Fruit fly (Drosophila melanogaster) whole organism, embryonic: ENCODE measurements around the gene Gyc89Da.

Experiments
- Ada2b ChIP-seq: fragments of 200-800 bp; sonication (Bioruptor generic); IDR thresholded peaks from 2 replicates; pipeline ENCODE4 v1.3.6; 2022; ENCODE audit warnings: missing biosample characterization, missing genetic modification characterization
- Awh ChIP-seq: fragments of 200-800 bp; sonication (Bioruptor generic); IDR thresholded peaks from 2 replicates; pipeline ENCODE4, ENCODE4 v1.3.6; 2022; ENCODE audit warnings: missing biosample characterization, missing genetic modification characterization
- BtbVII ChIP-seq: fragments of 200-800 bp; sonication (Bioruptor generic); optimal IDR thresholded peaks from 3 replicates; lab custom pipeline; 2017; ENCODE audit warnings: missing biosample characterization, mild to moderate bottlenecking, missing genetic modification characterization
- CG10209 ChIP-seq: fragments of 200-800 bp; sonication (Bioruptor generic); optimal IDR thresholded peaks from 3 replicates; lab custom pipeline; 2017; ENCODE audit warnings: missing biosample characterization, mild to moderate bottlenecking, missing genetic modification characterization, missing genetic modification reagents
- CG10366 ChIP-seq: fragments of 200-800 bp; sonication (Bioruptor generic); IDR thresholded peaks from 2 replicates; pipeline ENCODE4 v1.3.6; 2022; ENCODE audit warnings: missing biosample characterization, missing genetic modification characterization
- CG10565 ChIP-seq: fragments of 200-800 bp; sonication (Bioruptor generic); optimal IDR thresholded peaks from 3 replicates; lab custom pipeline; 2016; ENCODE audit warnings: missing biosample characterization, mild to moderate bottlenecking, missing genetic modification characterization
- CG11560 ChIP-seq: fragments of 200-800 bp; sonication (Bioruptor generic); IDR thresholded peaks from 3 replicates; pipeline ENCODE4 v1.3.6; 2022; ENCODE audit warnings: missing biosample characterization, missing genetic modification characterization
- CG14710 ChIP-seq: fragments of 200-800 bp; sonication (Bioruptor generic); optimal IDR thresholded peaks from 3 replicates; lab custom pipeline; 2019; ENCODE audit warnings: missing biosample characterization, mild to moderate bottlenecking, missing genetic modification characterization, moderate library complexity
- CG17361 ChIP-seq: fragments of 200-800 bp; sonication (Bioruptor generic); IDR thresholded peaks from 3 replicates; pipeline ENCODE4 v1.3.6; 2022; ENCODE audit warnings: missing biosample characterization, missing genetic modification characterization
- CG17802 ChIP-seq: fragments of 200-800 bp; sonication (Bioruptor generic); optimal IDR thresholded peaks from 2 replicates; lab custom pipeline; 2018; ENCODE audit warnings: missing biosample characterization, mild to moderate bottlenecking, missing genetic modification characterization, moderate library complexity
- CG2875 ChIP-seq: fragments of 200-800 bp; sonication (Bioruptor generic); optimal IDR thresholded peaks from 2 replicates; lab custom pipeline; 2017; ENCODE audit warnings: missing biosample characterization, mild to moderate bottlenecking, missing genetic modification characterization, missing genetic modification reagents
- CG33557 ChIP-seq: fragments of 200-800 bp; sonication (Bioruptor generic); optimal IDR thresholded peaks from 2 replicates; lab custom pipeline; 2019; ENCODE audit warnings: missing biosample characterization, mild to moderate bottlenecking, missing genetic modification characterization, moderate library complexity
- CG34224 ChIP-seq: fragments of 200-800 bp; sonication (Bioruptor generic); IDR thresholded peaks from 3 replicates; pipeline ENCODE4 v1.3.6; 2022; ENCODE audit warnings: missing biosample characterization, missing genetic modification characterization; ENCODE audit not compliant: partially characterized antibody
- CG3847 ChIP-seq: fragments of 200-800 bp; sonication (Bioruptor generic); IDR thresholded peaks from 2 replicates; pipeline ENCODE4 v1.3.6; 2022; ENCODE audit warnings: missing biosample characterization, missing genetic modification characterization
- CG42726 ChIP-seq: fragments of 200-800 bp; sonication (Bioruptor generic); IDR thresholded peaks from 2 replicates; pipeline ENCODE4 v1.3.6; 2022; ENCODE audit warnings: missing biosample characterization, missing genetic modification characterization; ENCODE audit not compliant: partially characterized antibody
- CG6689 ChIP-seq: fragments of 200-800 bp; sonication (Bioruptor generic); IDR thresholded peaks from 2 replicates; pipeline ENCODE4 v1.3.6; 2022; ENCODE audit warnings: missing biosample characterization, missing genetic modification characterization
- CG8290 ChIP-seq, 3 experiments: fragments of 200-800 bp; sonication (Bioruptor generic); optimal IDR thresholded peaks; 2 replicates each; lab custom pipeline; 2016 to 2019; ENCODE audit warnings: missing biosample characterization in 3 of 3, missing genetic modification characterization in 3 of 3, mild to moderate bottlenecking in 2 of 3, moderate library complexity in 1 of 3
- CG9797 ChIP-seq: fragments of 200-800 bp; sonication (Bioruptor generic); optimal IDR thresholded peaks from 3 replicates; lab custom pipeline; 2018; ENCODE audit warnings: missing biosample characterization, mild to moderate bottlenecking, missing genetic modification characterization
- CkIIα-i1 ChIP-seq: fragments of 200-800 bp; sonication (Bioruptor generic); IDR thresholded peaks from 2 replicates; pipeline ENCODE4 v1.3.6; 2022; ENCODE audit warnings: missing biosample characterization, missing genetic modification characterization
- CrebB ChIP-seq: fragments of 200-800 bp; sonication (Bioruptor generic); optimal IDR thresholded peaks from 3 replicates; lab custom pipeline; 2018; ENCODE audit warnings: missing biosample characterization, mild to moderate bottlenecking, missing genetic modification characterization
- Dbx ChIP-seq: fragments of 200-800 bp; sonication (Bioruptor generic); IDR thresholded peaks from 3 replicates; pipeline ENCODE4 v1.3.6; 2022; ENCODE audit warnings: missing biosample characterization, missing genetic modification characterization
- Eip74EF ChIP-seq, 2 experiments: fragments of 200-800 bp in 1 of 2; fragments of >200 bp in 1 of 2; sonication (Bioruptor generic) in 1 of 2; optimal IDR thresholded peaks; 2 replicates each; lab custom pipeline; 2017 to 2019; ENCODE audit warnings: missing biosample characterization in 2 of 2, missing genetic modification characterization in 2 of 2, mild to moderate bottlenecking in 1 of 2, moderate library complexity in 1 of 2
- H2.0 ChIP-seq: fragments of 200-800 bp; sonication (Bioruptor generic); IDR thresholded peaks from 2 replicates; pipeline ENCODE4 v1.3.6; 2022; ENCODE audit warnings: missing biosample characterization, missing genetic modification characterization
- HHEX ChIP-seq: fragments of 200-800 bp; sonication (Bioruptor generic); optimal IDR thresholded peaks from 3 replicates; lab custom pipeline; 2017; ENCODE audit warnings: missing biosample characterization, mild to moderate bottlenecking, missing genetic modification characterization, missing genetic modification reagents
- HLH4C ChIP-seq: fragments of 200-800 bp; sonication (Bioruptor generic); IDR thresholded peaks from 3 replicates; pipeline ENCODE4 v1.3.6; 2022; ENCODE audit warnings: missing biosample characterization, missing genetic modification characterization; ENCODE audit not compliant: partially characterized antibody
- Hand ChIP-seq: fragments of 200-800 bp; sonication (Bioruptor generic); optimal IDR thresholded peaks from 2 replicates; lab custom pipeline; 2017; ENCODE audit warnings: mild to moderate bottlenecking, missing biosample characterization, missing genetic modification reagents, missing genetic modification characterization
- Lhr ChIP-seq: fragments of 200-800 bp; sonication (Bioruptor generic); optimal IDR thresholded peaks from 3 replicates; lab custom pipeline; 2017; ENCODE audit warnings: mild to moderate bottlenecking, missing biosample characterization, missing genetic modification reagents, missing genetic modification characterization
- Myb ChIP-seq: fragments of 200-800 bp; sonication (Bioruptor generic); optimal IDR thresholded peaks from 2 replicates; lab custom pipeline; 2016; ENCODE audit warnings: missing biosample characterization, missing genetic modification characterization
- Optix ChIP-seq: fragments of 200-800 bp; sonication (Bioruptor generic); IDR thresholded peaks from 3 replicates; pipeline ENCODE4 v1.3.6; 2022; ENCODE audit warnings: missing biosample characterization, missing genetic modification characterization
- Ptx1 ChIP-seq: fragments of 200-800 bp; sonication (Bioruptor generic); IDR thresholded peaks from 2 replicates; pipeline ENCODE4 v1.3.6; 2022; ENCODE audit warnings: missing biosample characterization, missing genetic modification characterization
- Stat92E ChIP-seq, 3 experiments: fragments of >200 bp in 2 of 3; fragments of 200-800 bp in 1 of 3; sonication (Bioruptor generic) in 1 of 3; optimal IDR thresholded peaks; 2 replicates each; lab custom pipeline; 2017 to 2019; ENCODE audit warnings: missing biosample characterization in 3 of 3, missing genetic modification characterization in 3 of 3, mild to moderate bottlenecking in 1 of 3, moderate library complexity in 1 of 3
- TFAM ChIP-seq: fragments of 200-800 bp; sonication (Bioruptor generic); optimal IDR thresholded peaks from 2 replicates; lab custom pipeline; 2017; ENCODE audit warnings: missing biosample characterization, missing genetic modification characterization, inconsistent platforms
- Taf1 ChIP-seq: fragments of 200-800 bp; sonication (Bioruptor generic); IDR thresholded peaks from 2 replicates; pipeline ENCODE4 v1.3.6; 2022; ENCODE audit warnings: missing biosample characterization, missing genetic modification characterization
- Xbp1 ChIP-seq: fragments of 200-800 bp; sonication (Bioruptor generic); optimal IDR thresholded peaks from 3 replicates; lab custom pipeline; 2016; ENCODE audit warnings: missing biosample characterization, mild to moderate bottlenecking, missing genetic modification characterization
- amos ChIP-seq: fragments of 200-800 bp; sonication (Bioruptor generic); IDR thresholded peaks from 2 replicates; pipeline ENCODE4 v1.3.6; 2022; ENCODE audit warnings: missing biosample characterization, missing genetic modification characterization; ENCODE audit not compliant: partially characterized antibody
- ems ChIP-seq: fragments of 200-800 bp; sonication (Bioruptor generic); optimal IDR thresholded peaks from 3 replicates; lab custom pipeline; 2016; ENCODE audit warnings: missing biosample characterization, missing genetic modification characterization
- gem ChIP-seq: fragments of 200-800 bp; sonication (Bioruptor generic); optimal IDR thresholded peaks from 2 replicates; lab custom pipeline; 2019; ENCODE audit warnings: missing biosample characterization, mild to moderate bottlenecking, missing genetic modification characterization, moderate library complexity
- hkb ChIP-seq, 2 experiments: fragments of 200-800 bp in 1 of 2; fragments of >200 bp in 1 of 2; sonication (Bioruptor generic) in 1 of 2; IDR thresholded peaks in 1 of 2; optimal IDR thresholded peaks in 1 of 2; 2 replicates each; pipeline versions ENCODE4 v1.3.6 to Lab custom; 2017 to 2022; ENCODE audit warnings: missing biosample characterization in 1 of 2, missing genetic modification characterization in 1 of 2
- klu ChIP-seq: fragments of 200-800 bp; sonication (Bioruptor generic); IDR thresholded peaks from 2 replicates; pipeline ENCODE4 v1.3.6; 2022; ENCODE audit warnings: missing biosample characterization, missing genetic modification characterization
- maf-S ChIP-seq: fragments of 200-800 bp; sonication (Bioruptor generic); optimal IDR thresholded peaks from 2 replicates; lab custom pipeline; 2016; ENCODE audit warnings: missing biosample characterization, missing genetic modification characterization
- nerfin-2 ChIP-seq: fragments of 200-800 bp; sonication (Bioruptor generic); IDR thresholded peaks from 2 replicates; pipeline ENCODE4 v1.3.6; 2022; ENCODE audit warnings: missing biosample characterization, missing genetic modification characterization; ENCODE audit not compliant: partially characterized antibody
- odd ChIP-seq: fragments of 200-800 bp; sonication (Bioruptor generic); optimal IDR thresholded peaks from 2 replicates; lab custom pipeline; 2017; ENCODE audit warnings: missing biosample characterization, mild to moderate bottlenecking, missing genetic modification characterization
- p53 ChIP-seq: fragments of 200-800 bp; sonication (Bioruptor generic); optimal IDR thresholded peaks from 2 replicates; lab custom pipeline; 2016; ENCODE audit warnings: missing biosample characterization, missing genetic modification characterization
- sens ChIP-seq: fragments of 200-800 bp; sonication (Bioruptor generic); peaks from one replicate; lab custom pipeline; 2016; ENCODE audit warnings: missing biosample characterization, missing genetic modification characterization
- stc ChIP-seq: fragments of 200-800 bp; sonication (Bioruptor generic); IDR thresholded peaks from 2 replicates; pipeline ENCODE4 v1.3.6; 2022; ENCODE audit warnings: missing biosample characterization, missing genetic modification characterization
- tgo ChIP-seq: fragments of 200-800 bp; sonication (Bioruptor generic); IDR thresholded peaks from 3 replicates; pipeline ENCODE4 v1.3.6; 2022; ENCODE audit warnings: missing biosample characterization, missing genetic modification characterization
- tup ChIP-seq: fragments of 200-800 bp; sonication (Bioruptor generic); optimal IDR thresholded peaks from 2 replicates; lab custom pipeline; 2016; ENCODE audit warnings: missing biosample characterization, mild to moderate bottlenecking, missing genetic modification characterization, moderate library complexity
- wek ChIP-seq: fragments of 200-800 bp; sonication (Bioruptor generic); optimal IDR thresholded peaks from 3 replicates; lab custom pipeline; 2018; ENCODE audit warnings: missing biosample characterization, mild to moderate bottlenecking, missing genetic modification characterization, moderate library complexity

Gyc89Da gene

dm6 chr3R:16524593-16525111 lies 52.3 kb downstream of the Gyc89Da start (continued):
- TF ChIP-seq p53 (GFP tag; lab: Kevin White, UChicago) (no peak), Eip74EF (GFP tag; optimal IDR thresholded peaks at IDR 0.05; lab: Kevin White, UChicago) (no peak), Awh (GFP tag; lab: Robert Waterston, UW) (0 out of 2 replicates have a peak, but pooled peaks have one; percentile 31), CG42726 (GFP tag; lab: Robert Waterston, UW) (no peak), CG6689 (peak; percentile 41), tup (peak; percentile 20), tgo (GFP tag; lab: Robert Waterston, UW) (no peak; the same call in 2 of the 3 replicates), CG17802 (peak; percentile 84), CG2875 (peak; percentile 61), Stat92E (GFP tag; optimal IDR thresholded peaks at IDR 0.05; lab: Kevin White, UChicago) (peak in 1 of 3 experiments; percentile 27), Taf1 (GFP tag; lab: Robert Waterston, UW) (no peak), CG11560 (tag; lab: Robert Waterston, UW) (no peak), TFAM (GFP tag; lab: Kevin White, UChicago) (no peak), wek (GFP tag; lab: Kevin White, UChicago) (peak; percentile 53), Lhr (peak; percentile 69), klu (no peak), CG34224 (no peak), HLH4C (GFP tag; lab: Robert Waterston, UW) (no peak), Optix (GFP tag; lab: Robert Waterston, UW) (peak; percentile 50; the same call in 1 of the 3 replicates), CG9797 (GFP tag; lab: Kevin White, UChicago) (peak; percentile 51), amos (GFP tag; lab: Robert Waterston, UW) (no peak), CrebB (peak; percentile 7), maf-S (GFP tag; lab: Kevin White, UChicago) (peak; percentile 22), CG8290 (GFP tag; optimal IDR thresholded peaks at IDR 0.05; lab: Kevin White, UChicago) (peak; percentile 63), CG8290 (tag; optimal IDR thresholded peaks at IDR 0.05; lab: Kevin White, UChicago) (peak in 1 of 2 experiments; percentile 58), CG17361 (GFP tag; lab: Robert Waterston, UW) (peak; percentile 75; the same call in 2 of the 3 replicates), CG14710 (tag; lab: Kevin White, UChicago) (peak; percentile 92), CkIIα-i1 (GFP tag; lab: Robert Waterston, UW) (no peak), gem (tag; lab: Kevin White, UChicago) (peak; percentile 60), odd (GFP tag; lab: Kevin White, UChicago) (peak; percentile 34), CG10565 (GFP tag; lab: Kevin White, UChicago) (no peak), HHEX (peak; percentile 59), Ptx1 (GFP tag; lab: Robert Waterston, UW) (no peak), sens (GFP tag; lab: Kevin White, UChicago) (peak; percentile 93), CG33557 (peak; percentile 77), hkb (optimal IDR thresholded peaks at IDR 0.05; lab: Kevin White, UChicago) (no peak), hkb (GFP tag; IDR thresholded peaks at IDR 0.05; lab: Robert Waterston, UW) (peak; percentile 50), Hand (no peak), Ada2b (GFP tag; lab: Robert Waterston, UW) (no peak), nerfin-2 (GFP tag; lab: Robert Waterston, UW) (no peak), CG3847 (GFP tag; lab: Robert Waterston, UW) (no peak), CG10366 (GFP tag; lab: Robert Waterston, UW) (0 out of 2 replicates have a peak, but pooled peaks have one; percentile 16), Xbp1 (GFP tag; lab: Kevin White, UChicago) (no peak), Dbx (no peak), CG10209 (peak; percentile 60), Myb (no peak), stc (GFP tag; lab: Robert Waterston, UW) (no peak), BtbVII (GFP tag; lab: Kevin White, UChicago) (no peak), ems (GFP tag; lab: Kevin White, UChicago) (no peak), H2.0 (0 out of 2 replicates have a peak, but pooled peaks have one; percentile 29)
